Fruit fly (Drosophila melanogaster) whole organism, embryonic: ENCODE measurements around the gene dia.
A peak's percentile ranks its signal among the peaks of the same experiment; 100 is the strongest.

Experiments used
- Adf1 ChIP-seq: fragments of 200-800 bp; sonication (Bioruptor generic); IDR thresholded peaks from 2 replicates; pipeline ENCODE4 v1.3.6; 2022; ENCODE audit warnings: missing biosample characterization, missing genetic modification characterization
- Atf6 ChIP-seq: fragments of 200-800 bp; sonication (Bioruptor generic); IDR thresholded peaks from 2 replicates; pipeline ENCODE4 v1.3.6; 2022; ENCODE audit warnings: missing biosample characterization, missing genetic modification characterization
- C15 ChIP-seq: fragments of 200-800 bp; sonication (Bioruptor generic); IDR thresholded peaks from 3 replicates; pipeline ENCODE4 v1.3.6; 2022; ENCODE audit warnings: missing biosample characterization, missing genetic modification characterization
- CG10267 ChIP-seq: fragments of 200-800 bp; sonication (Bioruptor generic); optimal IDR thresholded peaks from 2 replicates; lab custom pipeline; 2018; ENCODE audit warnings: missing biosample characterization, mild to moderate bottlenecking, missing genetic modification characterization, moderate library complexity
- CG10565 ChIP-seq: fragments of 200-800 bp; sonication (Bioruptor generic); optimal IDR thresholded peaks from 3 replicates; lab custom pipeline; 2016; ENCODE audit warnings: missing biosample characterization, mild to moderate bottlenecking, missing genetic modification characterization
- CG11247 ChIP-seq: fragments of 200-800 bp; sonication (Bioruptor generic); IDR thresholded peaks from 2 replicates; pipeline ENCODE4 v1.3.6; 2022; ENCODE audit warnings: missing biosample characterization, missing genetic modification characterization
- CG11456 ChIP-seq: fragments of 200-800 bp; sonication (Bioruptor generic); IDR thresholded peaks from 3 replicates; pipeline ENCODE4 v1.3.6; 2022; ENCODE audit warnings: missing biosample characterization, missing genetic modification characterization
- CG11560 ChIP-seq: fragments of 200-800 bp; sonication (Bioruptor generic); IDR thresholded peaks from 3 replicates; pipeline ENCODE4 v1.3.6; 2022; ENCODE audit warnings: missing biosample characterization, missing genetic modification characterization
- CG12071 ChIP-seq: fragments of 200-800 bp; sonication (Bioruptor generic); optimal IDR thresholded peaks from 3 replicates; lab custom pipeline; 2018; ENCODE audit warnings: missing biosample characterization, mild to moderate bottlenecking, missing genetic modification characterization
- CG12391 ChIP-seq: fragments of 200-800 bp; sonication (Bioruptor generic); optimal IDR thresholded peaks from 3 replicates; lab custom pipeline; 2018; ENCODE audit warnings: missing biosample characterization, mild to moderate bottlenecking, missing genetic modification characterization, moderate library complexity
- CG12659 ChIP-seq: fragments of 200-800 bp; sonication (Bioruptor generic); optimal IDR thresholded peaks from 3 replicates; lab custom pipeline; 2017; ENCODE audit warnings: mild to moderate bottlenecking, missing biosample characterization, missing genetic modification reagents, missing genetic modification characterization
- CG13287 ChIP-seq: fragments of 200-800 bp; sonication (Bioruptor generic); IDR thresholded peaks from 2 replicates; pipeline ENCODE4 v1.3.6; 2022; ENCODE audit warnings: missing biosample characterization, missing genetic modification characterization; ENCODE audit not compliant: partially characterized antibody
- CG14014 ChIP-seq: fragments of 200-800 bp; sonication (Bioruptor generic); IDR thresholded peaks from 2 replicates; pipeline ENCODE4 v1.3.6; 2022; ENCODE audit warnings: missing biosample characterization, missing genetic modification characterization
- CG1647 ChIP-seq: fragments of 200-800 bp; sonication (Bioruptor generic); optimal IDR thresholded peaks from 3 replicates; lab custom pipeline; 2016; ENCODE audit warnings: missing biosample characterization, missing genetic modification characterization
- CG17328 ChIP-seq: fragments of 200-800 bp; sonication (Bioruptor generic); IDR thresholded peaks from 2 replicates; pipeline ENCODE4 v1.3.6; 2022; ENCODE audit warnings: missing biosample characterization, missing genetic modification characterization
- CG17912 ChIP-seq: fragments of 200-800 bp; sonication (Bioruptor generic); optimal IDR thresholded peaks from 2 replicates; lab custom pipeline; 2018; ENCODE audit warnings: missing biosample characterization, mild to moderate bottlenecking, missing genetic modification characterization
- CG18476 ChIP-seq: fragments of 200-800 bp; sonication (Bioruptor generic); optimal IDR thresholded peaks from 2 replicates; lab custom pipeline; 2016; ENCODE audit warnings: missing biosample characterization, mild to moderate bottlenecking, missing genetic modification characterization
- CG18764 ChIP-seq: fragments of 200-800 bp; sonication (Bioruptor generic); optimal IDR thresholded peaks from 3 replicates; lab custom pipeline; 2016; ENCODE audit warnings: missing biosample characterization, missing genetic modification characterization
- CG3726 ChIP-seq: fragments of 200-800 bp; sonication (Bioruptor generic); IDR thresholded peaks from 3 replicates; pipeline ENCODE4, ENCODE4 v1.3.6; 2022; ENCODE audit warnings: missing biosample characterization, missing genetic modification characterization
- CG4282 ChIP-seq: fragments of 200-800 bp; sonication (Bioruptor generic); optimal IDR thresholded peaks from 2 replicates; lab custom pipeline; 2016; ENCODE audit warnings: missing biosample characterization, missing genetic modification characterization
- CG4730 ChIP-seq: fragments of 200-800 bp; sonication (Bioruptor generic); IDR thresholded peaks from 2 replicates; pipeline ENCODE4 v1.3.6; 2022; ENCODE audit warnings: missing biosample characterization, missing genetic modification characterization
- CG8388 ChIP-seq: fragments of 200-800 bp; sonication (Bioruptor generic); optimal IDR thresholded peaks from 2 replicates; lab custom pipeline; 2019; ENCODE audit warnings: missing biosample characterization, mild to moderate bottlenecking, missing genetic modification characterization, moderate library complexity
- Chrac-16 ChIP-seq: fragments of 200-800 bp; sonication (Bioruptor generic); optimal IDR thresholded peaks from 3 replicates; lab custom pipeline; 2016; ENCODE audit warnings: missing biosample characterization, missing genetic modification characterization
- Dip3 ChIP-seq: fragments of 200-800 bp; sonication (Bioruptor generic); optimal IDR thresholded peaks from 3 replicates; lab custom pipeline; 2016; ENCODE audit warnings: missing biosample characterization, missing genetic modification characterization
- Ets97D ChIP-seq: fragments of 200-800 bp; sonication (Bioruptor generic); optimal IDR thresholded peaks from 3 replicates; lab custom pipeline; 2016; ENCODE audit warnings: missing biosample characterization, missing genetic modification characterization
- Gug ChIP-seq: fragments of 200-800 bp; sonication (Bioruptor generic); IDR thresholded peaks from 4 replicates; pipeline ENCODE4 v1.3.6; 2022; ENCODE audit warnings: missing biosample characterization, missing genetic modification characterization
- H2.0 ChIP-seq: fragments of 200-800 bp; sonication (Bioruptor generic); IDR thresholded peaks from 2 replicates; pipeline ENCODE4 v1.3.6; 2022; ENCODE audit warnings: missing biosample characterization, missing genetic modification characterization
- Meics ChIP-seq: fragments of 200-800 bp; sonication (Bioruptor generic); optimal IDR thresholded peaks from 2 replicates; lab custom pipeline; 2017; ENCODE audit warnings: missing biosample characterization, mild to moderate bottlenecking, missing genetic modification characterization
- Oaz ChIP-seq: fragments of 200-800 bp; sonication (Bioruptor generic); IDR thresholded peaks from 2 replicates; pipeline ENCODE4 v1.3.6; 2022; ENCODE audit warnings: missing biosample characterization, missing genetic modification characterization
- Scr ChIP-seq: fragments of 200-800 bp; sonication (Bioruptor generic); IDR thresholded peaks from 2 replicates; pipeline ENCODE4 v1.3.6; 2022; ENCODE audit warnings: missing biosample characterization, missing genetic modification characterization; ENCODE audit not compliant: partially characterized antibody
- Six4 ChIP-seq: fragments of 200-800 bp; sonication (Bioruptor generic); optimal IDR thresholded peaks from 2 replicates; lab custom pipeline; 2016; ENCODE audit warnings: missing biosample characterization, missing genetic modification characterization
- Vsx1 ChIP-seq: fragments of 200-800 bp; sonication (Bioruptor generic); optimal IDR thresholded peaks from 2 replicates; lab custom pipeline; 2017; ENCODE audit warnings: missing biosample characterization, mild to moderate bottlenecking, missing genetic modification characterization, missing genetic modification reagents
- amos ChIP-seq: fragments of 200-800 bp; sonication (Bioruptor generic); IDR thresholded peaks from 2 replicates; pipeline ENCODE4 v1.3.6; 2022; ENCODE audit warnings: missing biosample characterization, missing genetic modification characterization; ENCODE audit not compliant: partially characterized antibody
- bbx ChIP-seq: fragments of 200-800 bp; sonication (Bioruptor generic); IDR thresholded peaks from 2 replicates; pipeline ENCODE4 v1.3.6; 2022; ENCODE audit warnings: missing biosample characterization, missing genetic modification characterization; ENCODE audit not compliant: partially characterized antibody
- dan ChIP-seq: fragments of 200-800 bp; sonication (Bioruptor generic); IDR thresholded peaks from 2 replicates; pipeline ENCODE4 v1.3.6; 2022; ENCODE audit warnings: missing biosample characterization, missing genetic modification characterization
- fru ChIP-seq: fragments of >200 bp; optimal IDR thresholded peaks from 2 replicates; lab custom pipeline; 2017
- ftz-f1 ChIP-seq: fragments of 200-800 bp; sonication (Bioruptor generic); optimal IDR thresholded peaks from 2 replicates; lab custom pipeline; 2016; ENCODE audit warnings: missing biosample characterization, missing genetic modification characterization
- her ChIP-seq: fragments of 200-800 bp; sonication (Bioruptor generic); optimal IDR thresholded peaks from 2 replicates; lab custom pipeline; 2016; ENCODE audit warnings: missing biosample characterization, missing genetic modification characterization
- hth ChIP-seq: fragments of >200 bp; optimal IDR thresholded peaks from 2 replicates; lab custom pipeline; 2017; ENCODE audit warnings: inconsistent platforms
- kni ChIP-seq: fragments of 200-800 bp; sonication (Bioruptor generic); optimal IDR thresholded peaks from 3 replicates; lab custom pipeline; 2017; ENCODE audit warnings: mild to moderate bottlenecking, missing biosample characterization, missing genetic modification reagents, missing genetic modification characterization
- lab ChIP-seq: fragments of 200-800 bp; sonication (Bioruptor generic); optimal IDR thresholded peaks from 3 replicates; lab custom pipeline; 2017; ENCODE audit warnings: missing biosample characterization, missing genetic modification characterization, mild to moderate bottlenecking, moderate library complexity, missing genetic modification reagents
- nmo ChIP-seq: fragments of 200-800 bp; sonication (Bioruptor generic); optimal IDR thresholded peaks from 2 replicates; lab custom pipeline; 2018; ENCODE audit warnings: missing biosample characterization, mild to moderate bottlenecking, missing genetic modification characterization, moderate library complexity
- nom ChIP-seq: fragments of 200-800 bp; sonication (Bioruptor generic); optimal IDR thresholded peaks from 2 replicates; lab custom pipeline; 2017; ENCODE audit warnings: missing biosample characterization, missing genetic modification characterization, mild to moderate bottlenecking, moderate library complexity, missing genetic modification reagents
- ranshi ChIP-seq: fragments of 200-800 bp; sonication (Bioruptor generic); IDR thresholded peaks from 2 replicates; pipeline ENCODE4 v1.3.6; 2022; ENCODE audit warnings: missing biosample characterization, missing genetic modification characterization
- run ChIP-seq: fragments of 200-800 bp; sonication (Bioruptor generic); optimal IDR thresholded peaks from 3 replicates; lab custom pipeline; 2018; ENCODE audit warnings: missing biosample characterization, mild to moderate bottlenecking, missing genetic modification characterization
- sens ChIP-seq: fragments of 200-800 bp; sonication (Bioruptor generic); peaks from one replicate; lab custom pipeline; 2016; ENCODE audit warnings: missing biosample characterization, missing genetic modification characterization
- seq ChIP-seq: fragments of 200-800 bp; sonication (Bioruptor generic); IDR thresholded peaks from 2 replicates; pipeline ENCODE4 v1.3.6; 2022; ENCODE audit warnings: missing biosample characterization, missing genetic modification characterization
- sima ChIP-seq: fragments of 200-800 bp; sonication (Bioruptor generic); optimal IDR thresholded peaks from 2 replicates; lab custom pipeline; 2016; ENCODE audit warnings: missing biosample characterization, missing genetic modification characterization
- sqz ChIP-seq: fragments of 200-800 bp; sonication (Bioruptor generic); optimal IDR thresholded peaks from 3 replicates; lab custom pipeline; 2018; ENCODE audit warnings: missing biosample characterization, mild to moderate bottlenecking, missing genetic modification characterization
- stwl ChIP-seq: fragments of 200-800 bp; sonication (Bioruptor generic); optimal IDR thresholded peaks from 3 replicates; lab custom pipeline; 2018; ENCODE audit warnings: missing biosample characterization, mild to moderate bottlenecking, missing genetic modification characterization, moderate library complexity
- tap ChIP-seq: fragments of 200-800 bp; optimal IDR thresholded peaks from 3 replicates; lab custom pipeline; 2019; ENCODE audit warnings: missing biosample characterization, mild to moderate bottlenecking, missing genetic modification characterization, moderate library complexity
- tgo ChIP-seq: fragments of 200-800 bp; sonication (Bioruptor generic); IDR thresholded peaks from 3 replicates; pipeline ENCODE4 v1.3.6; 2022; ENCODE audit warnings: missing biosample characterization, missing genetic modification characterization

dia gene

dm6 chr2L:20780768-20781167, 22.8 kb downstream of the dia start (continued):
- no peak for TF ChIP-seq Oaz (GFP tag; lab: Robert Waterston, UW)
- no peak for TF ChIP-seq nmo (GFP tag; lab: Kevin White, UChicago)
- peak; percentile 68 for TF ChIP-seq Vsx1 (GFP tag; lab: Kevin White, UChicago)
- TF ChIP-seq ranshi (GFP tag; lab: Robert Waterston, UW), result peak; percentile 53; the same call in 1 of the 2 replicates
- no peak for TF ChIP-seq CG11560 (tag; lab: Robert Waterston, UW)
- peak; percentile 52 for TF ChIP-seq CG12659 (GFP tag; lab: Kevin White, UChicago)
- TF ChIP-seq run (tag; lab: Kevin White, UChicago), result peak; percentile 11
- 0 out of 2 replicates have a peak, but pooled peaks have one; percentile 33 for TF ChIP-seq seq (GFP tag; lab: Robert Waterston, UW)
- TF ChIP-seq C15, result no peak
- TF ChIP-seq stwl, result no peak
- no peak for TF ChIP-seq CG11456 (GFP tag; lab: Robert Waterston, UW)
- no peak for TF ChIP-seq hth
- TF ChIP-seq sima (GFP tag; lab: Kevin White, UChicago), result no peak
- TF ChIP-seq bbx (GFP tag; lab: Robert Waterston, UW), result no peak
- peak; percentile 11 for TF ChIP-seq Dip3
- TF ChIP-seq Adf1 (GFP tag; lab: Robert Waterston, UW), result no peak
- TF ChIP-seq CG10267 (tag; lab: Kevin White, UChicago), result peak; percentile 16
- no peak for TF ChIP-seq H2.0 (GFP tag; lab: Robert Waterston, UW)
- no peak for TF ChIP-seq tgo (GFP tag; lab: Robert Waterston, UW)
- peak; percentile 76 for TF ChIP-seq kni
- TF ChIP-seq fru (lab: Kevin White, UChicago), result no peak
- TF ChIP-seq CG4730 (GFP tag; lab: Robert Waterston, UW), result no peak
- TF ChIP-seq lab, result peak; percentile 86
- peak; percentile 50 for TF ChIP-seq her (GFP tag; lab: Kevin White, UChicago)
- TF ChIP-seq amos (GFP tag; lab: Robert Waterston, UW), result no peak
- peak; percentile 5 for TF ChIP-seq tap
- TF ChIP-seq CG8388, result peak; percentile 19
- no peak for TF ChIP-seq dan
- TF ChIP-seq CG11247 (GFP tag; lab: Robert Waterston, UW), result no peak
- TF ChIP-seq Atf6 (GFP tag; lab: Robert Waterston, UW), result peak; percentile 53
- TF ChIP-seq CG12391 (tag; lab: Kevin White, UChicago), result peak; percentile 32
- peak; percentile 53 for TF ChIP-seq CG18764 (GFP tag; lab: Kevin White, UChicago)
- TF ChIP-seq sens (GFP tag; lab: Kevin White, UChicago), result peak; percentile 87
- peak; percentile 51 for TF ChIP-seq CG17912 (GFP tag; lab: Kevin White, UChicago)
- peak; percentile 29 for TF ChIP-seq Six4 (GFP tag; lab: Kevin White, UChicago)
- TF ChIP-seq nom (GFP tag; lab: Kevin White, UChicago), result no peak
- TF ChIP-seq CG3726 (GFP tag; lab: Robert Waterston, UW), result peak; percentile 59; the same call in 1 of the 3 replicates
- TF ChIP-seq Scr, result no peak
- TF ChIP-seq CG4282 (GFP tag; lab: Kevin White, UChicago), result peak; percentile 3
- TF ChIP-seq Meics (GFP tag; lab: Kevin White, UChicago), result peak; percentile 73
- peak; percentile 7 for TF ChIP-seq CG1647 (GFP tag; lab: Kevin White, UChicago)
- no peak for TF ChIP-seq CG13287 (GFP tag; lab: Robert Waterston, UW)
- peak; percentile 62; the same call in 1 of the 2 replicates for TF ChIP-seq CG14014
- TF ChIP-seq sqz (GFP tag; lab: Kevin White, UChicago), result peak; percentile 49
- no peak for TF ChIP-seq Ets97D (GFP tag; lab: Kevin White, UChicago)
- TF ChIP-seq CG12071 (GFP tag; lab: Kevin White, UChicago), result peak; percentile 88
- peak; percentile 2 for TF ChIP-seq CG18476 (GFP tag; lab: Kevin White, UChicago)
- TF ChIP-seq Gug (GFP tag; lab: Robert Waterston, UW), result no peak
- no peak for TF ChIP-seq Chrac-16 (GFP tag; lab: Kevin White, UChicago)
- no peak for TF ChIP-seq ftz-f1
- TF ChIP-seq CG17328 (GFP tag; lab: Robert Waterston, UW), result peak; percentile 59
- no peak for TF ChIP-seq CG10565 (GFP tag; lab: Kevin White, UChicago)
